Fruit fly (Drosophila melanogaster): Measurements from ENCODE around the gene kst.

The kst gene

dm6 chr3L:3338028-3338855 is 1.6 kb downstream of the kst start:
- peak; percentile 78 for TF ChIP-seq crol (GFP tag; IDR thresholded peaks at IDR 0.05)
- TF ChIP-seq ato (GFP tag; IDR thresholded peaks at IDR 0.05; ENCODE audit: partially characterized antibody) = 0 out of 2 replicates have a peak, but pooled peaks have one; percentile 25
- TF ChIP-seq Lpt (GFP tag; optimal IDR thresholded peaks at IDR 0.05) = no peak
- 0 out of 2 replicates have a peak, but pooled peaks have one; percentile 19 for TF ChIP-seq CG42726 (GFP tag; IDR thresholded peaks at IDR 0.05; ENCODE audit: partially characterized antibody)
- no peak for TF ChIP-seq CoRest (tag; optimal IDR thresholded peaks at IDR 0.05)
- TF ChIP-seq NFAT (GFP tag; IDR thresholded peaks at IDR 0.05) = 0 out of 2 replicates have a peak, but pooled peaks have one; percentile 21
- peak; percentile 97 for TF ChIP-seq sd (tag; optimal IDR thresholded peaks at IDR 0.05)
- peak; percentile 94 for TF ChIP-seq CG6654 (GFP tag; optimal IDR thresholded peaks at IDR 0.05)
- TF ChIP-seq cad (GFP tag; optimal IDR thresholded peaks at IDR 0.05) = peak; percentile 54
- TF ChIP-seq salm (tag; optimal IDR thresholded peaks at IDR 0.05) = no peak
- TF ChIP-seq kni (GFP tag; optimal IDR thresholded peaks at IDR 0.05) = peak; percentile 29
- TF ChIP-seq CG2678 (tag; optimal IDR thresholded peaks at IDR 0.05) = no peak
- TF ChIP-seq CG17802 (tag; optimal IDR thresholded peaks at IDR 0.05) = peak; percentile 62
- peak; percentile 38; the same call in 1 of the 2 replicates for TF ChIP-seq chm (GFP tag; IDR thresholded peaks at IDR 0.05)
- peak; percentile 52 for TF ChIP-seq sens (GFP tag)
- peak; percentile 34 for TF ChIP-seq grau (tag; optimal IDR thresholded peaks at IDR 0.05)
- 0 out of 3 replicates have a peak, but pooled peaks have one; percentile 26 for TF ChIP-seq CG34422 (GFP tag; IDR thresholded peaks at IDR 0.05)
- peak; percentile 31 for TF ChIP-seq nom (GFP tag; optimal IDR thresholded peaks at IDR 0.05)
- no peak for TF ChIP-seq amos (GFP tag; IDR thresholded peaks at IDR 0.05; ENCODE audit: partially characterized antibody)
- 0 out of 2 replicates have a peak, but pooled peaks have one; percentile 7 for TF ChIP-seq vvl (GFP tag; IDR thresholded peaks at IDR 0.05)
- peak; percentile 75 for TF ChIP-seq oc (tag; optimal IDR thresholded peaks at IDR 0.05)
- peak; percentile 66 for TF ChIP-seq Med (GFP tag)
- TF ChIP-seq CG4360 (GFP tag; IDR thresholded peaks at IDR 0.05) = peak; percentile 19; the same call in 1 of the 2 replicates
- TF ChIP-seq CG30403 (GFP tag; optimal IDR thresholded peaks at IDR 0.05) = no peak
- TF ChIP-seq HLH4C (GFP tag; IDR thresholded peaks at IDR 0.05; ENCODE audit: partially characterized antibody) = 0 out of 3 replicates have a peak, but pooled peaks have one; percentile 29
- peak; percentile 77; the same call in 2 of the 4 replicates for TF ChIP-seq chinmo (GFP tag; IDR thresholded peaks at IDR 0.05; ENCODE audit: partially characterized antibody)
- TF ChIP-seq tna (GFP tag; IDR thresholded peaks at IDR 0.05; ENCODE audit: partially characterized antibody) = peak; percentile 15; the same call in 1 of the 2 replicates
- TF ChIP-seq Ets65A (GFP tag) = peak; percentile 67

dm6 chr3L:3338882-3339590 is 2.4 kb downstream of the kst start:
- TF ChIP-seq bsh (GFP tag; optimal IDR thresholded peaks at IDR 0.05) (peak; percentile 54 to 60), CG14710 (tag; optimal IDR thresholded peaks at IDR 0.05) (peak; percentile 28), CG6689 (GFP tag; IDR thresholded peaks at IDR 0.05) (0 out of 2 replicates have a peak, but pooled peaks have one; percentile 18), dmrt11E (tag; optimal IDR thresholded peaks at IDR 0.05) (peak; percentile 30), CG4424 (GFP tag; optimal IDR thresholded peaks at IDR 0.05) (peak; percentile 7), Elba2 (GFP tag; optimal IDR thresholded peaks at IDR 0.05) (peak; percentile 91), Blimp-1 (GFP tag; optimal IDR thresholded peaks at IDR 0.05) (peak; percentile 34), CG9727 (GFP tag; optimal IDR thresholded peaks at IDR 0.05) (peak; percentile 11), CG31441 (GFP tag; IDR thresholded peaks at IDR 0.05) (peak; percentile 8; the same call in 1 of the 2 replicates), CG15479 (GFP tag; optimal IDR thresholded peaks at IDR 0.05) (peak; percentile 19), CG13424 (tag; optimal IDR thresholded peaks at IDR 0.05) (peak; percentile 10), lilli (GFP tag; optimal IDR thresholded peaks at IDR 0.05) (no peak), Fer1 (GFP tag; optimal IDR thresholded peaks at IDR 0.05) (no peak), hb (GFP tag; IDR thresholded peaks at IDR 0.05; ENCODE audit: partially characterized antibody) (no peak), CG2712 (tag; optimal IDR thresholded peaks at IDR 0.05) (peak; percentile 30), CG1603 (tag; optimal IDR thresholded peaks at IDR 0.05) (peak; percentile 16), grau (tag; optimal IDR thresholded peaks at IDR 0.05) (peak; percentile 2), D (optimal IDR thresholded peaks at IDR 0.05) (no peak), D (GFP tag; optimal IDR thresholded peaks at IDR 0.05) (peak; percentile 17)
